Worm (Caenorhabditis elegans) whole organism, early embryonic: ENCODE data around the gene prmt-5.

ENCODE experiments used
- B0310.2 ChIP-seq: sonication (generic microtip); optimal IDR thresholded peaks from 2 replicates; lab custom pipeline; 2016; ENCODE audit warnings: mild to moderate bottlenecking, missing genetic modification characterization, missing compliant biosample characterization
- F13C5.2 ChIP-seq: sonication (generic microtip); optimal IDR thresholded peaks from 2 replicates; lab custom pipeline; 2017; ENCODE audit warnings: mild to moderate bottlenecking, missing genetic modification characterization, inconsistent platforms, missing compliant biosample characterization
- aly-1 ChIP-seq: sonication (generic microtip); optimal IDR thresholded peaks from 2 replicates; lab custom pipeline; 2016; ENCODE audit warnings: missing genetic modification characterization, missing compliant biosample characterization
- ama-1 ChIP-seq: fragments of 150-350 bp; optimal IDR thresholded peaks from 2 replicates; lab custom pipeline; 2014
- ceh-13 ChIP-seq: fragments of 200-800 bp; sonication (Bioruptor generic); optimal IDR thresholded peaks from 2 replicates; lab custom pipeline; 2018; ENCODE audit warnings: mild to moderate bottlenecking, missing genetic modification characterization, missing compliant biosample characterization
- ceh-36 ChIP-seq: sonication (generic microtip); optimal IDR thresholded peaks from 2 replicates; lab custom pipeline; 2016; ENCODE audit warnings: missing genetic modification characterization, inconsistent platforms, missing compliant biosample characterization
- ets-7 ChIP-seq: sonication (generic microtip); optimal IDR thresholded peaks from 2 replicates; lab custom pipeline; 2016; ENCODE audit warnings: missing genotype, missing genetic modification characterization, missing compliant biosample characterization
- flt-1 ChIP-seq: fragments of 200-800 bp; sonication (Bioruptor generic); IDR thresholded peaks from 2 replicates; pipeline ENCODE4 v1.3.6; 2022; ENCODE audit warnings: missing genetic modification characterization, missing compliant biosample characterization
- hmbx-1 ChIP-seq: sonication (generic microtip); optimal IDR thresholded peaks from 2 replicates; lab custom pipeline; 2016; ENCODE audit warnings: mild to moderate bottlenecking, missing genetic modification characterization, missing compliant biosample characterization
- hmg-4 ChIP-seq: fragments of 200-800 bp; sonication (Bioruptor generic); optimal IDR thresholded peaks from 2 replicates; lab custom pipeline; 2018; ENCODE audit warnings: mild to moderate bottlenecking, missing genetic modification characterization, missing compliant biosample characterization
- hnd-1 ChIP-seq: sonication (generic microtip); optimal IDR thresholded peaks from 2 replicates; lab custom pipeline; 2016; ENCODE audit warnings: missing genetic modification characterization, missing compliant biosample characterization
- pes-1 ChIP-seq: fragments of 200-800 bp; sonication (Bioruptor generic); IDR thresholded peaks from 2 replicates; pipeline ENCODE4 v1.3.6; 2022; ENCODE audit warnings: missing genetic modification reagents, missing genetic modification characterization, missing compliant biosample characterization
- scrt-1 ChIP-seq: fragments of 200-800 bp; sonication (Bioruptor generic); IDR thresholded peaks from 2 replicates; pipeline ENCODE4 v1.3.6; 2022; ENCODE audit warnings: missing genetic modification characterization, missing compliant biosample characterization
- sea-1 ChIP-seq: fragments of 200-800 bp; sonication (Bioruptor generic); conservative IDR thresholded peaks from 2 replicates; pipeline ENCODE4 v1.3.6; 2022; ENCODE audit warnings: missing genetic modification characterization, missing compliant biosample characterization
- tbx-11 ChIP-seq: fragments of 200-800 bp; sonication (Bioruptor generic); IDR thresholded peaks from 2 replicates; pipeline ENCODE4 v1.3.6; 2022; ENCODE audit warnings: missing genetic modification characterization, missing compliant biosample characterization
- tbx-37 ChIP-seq: fragments of 200-800 bp; sonication (Bioruptor generic); conservative IDR thresholded peaks from 2 replicates; pipeline ENCODE4 v1.3.6; 2022; ENCODE audit warnings: missing genetic modification reagents, missing genetic modification characterization, missing compliant biosample characterization
- tra-4 ChIP-seq: sonication (generic microtip); optimal IDR thresholded peaks from 2 replicates; lab custom pipeline; 2017; ENCODE audit warnings: missing genetic modification characterization, missing compliant biosample characterization

The prmt-5 gene

DNA sequence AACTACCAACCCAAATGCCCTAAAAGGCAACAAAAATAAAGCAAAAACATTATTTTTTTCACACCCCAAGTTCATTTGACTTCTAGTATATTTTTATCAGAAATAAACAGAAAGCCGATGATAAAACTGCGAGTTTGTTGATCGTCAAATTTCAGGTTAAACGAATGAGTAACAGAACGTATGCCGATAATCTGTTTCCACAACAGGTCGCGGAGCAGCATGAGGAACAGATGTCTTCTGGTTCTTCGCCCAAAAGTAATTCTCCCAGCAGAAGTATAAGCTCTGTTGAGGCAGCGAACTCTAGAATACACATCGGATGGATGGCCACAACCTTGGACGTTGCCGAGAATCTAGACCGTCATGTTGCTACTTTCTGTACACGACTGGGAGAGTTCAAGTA lies at the start of gene prmt-5:
Gene prmt-5 (plus strand): TSS at position 141 of the 400 bp plus-strand sequence.
- TF ChIP-seq scrt-1 (GFP tag; lab: Robert Waterston, UW) (no peak), ets-7 (tag; lab: Kevin White, UChicago) (no peak), ceh-36 (no peak), F13C5.2 (tag; lab: Kevin White, UChicago) (no peak), B0310.2 (no peak), hnd-1 (tag; lab: Kevin White, UChicago) (no peak), hmg-4 (GFP tag; lab: Kevin White, UChicago) (no peak), sea-1 (GFP tag; lab: Robert Waterston, UW) (no peak)

DNA sequence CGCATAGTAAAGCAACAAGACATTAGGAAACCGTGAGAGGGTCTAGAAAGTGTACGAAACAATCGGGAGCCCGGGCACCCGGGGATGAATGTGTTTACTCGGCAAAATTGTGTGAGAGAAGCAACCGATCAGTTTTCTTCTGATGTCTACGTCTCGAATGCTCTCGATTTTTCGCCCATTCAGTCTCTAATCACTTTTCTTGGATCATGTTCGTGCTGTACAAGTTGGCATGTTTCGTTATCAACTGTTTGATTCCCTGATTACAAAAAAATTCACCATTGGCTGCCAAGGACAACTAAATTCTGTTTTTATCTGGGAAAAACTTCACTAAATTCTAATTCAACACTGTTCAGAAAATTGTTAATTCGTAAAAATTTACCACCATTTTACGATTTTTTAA lies 49.8 kb upstream of the prmt-5 start:
- TF ChIP-seq flt-1 (GFP tag; lab: Robert Waterston, UW) (no peak), ama-1 (lab: Kevin White, UChicago) (no peak), sea-1 (GFP tag; lab: Robert Waterston, UW) (no peak), aly-1 (no peak), ets-7 (tag; lab: Kevin White, UChicago) (no peak), F13C5.2 (tag; lab: Kevin White, UChicago) (no peak), hnd-1 (tag; lab: Kevin White, UChicago) (no peak), tra-4 (tag; lab: Kevin White, UChicago) (no peak), hmbx-1 (tag; lab: Kevin White, UChicago) (no peak), pes-1 (no peak), tbx-11 (no peak), ceh-13 (no peak), ceh-36 (no peak), B0310.2 (no peak)

ce11 chrIII:5181217-5181616 lies 49.1 kb upstream of the prmt-5 start:
- no peak for TF ChIP-seq sea-1 (GFP tag; lab: Robert Waterston, UW)
- no peak for TF ChIP-seq scrt-1 (GFP tag; lab: Robert Waterston, UW)
- no peak for TF ChIP-seq ama-1 (lab: Kevin White, UChicago)
- TF ChIP-seq tbx-11 = no peak
- no peak for TF ChIP-seq B0310.2
- TF ChIP-seq pes-1 = no peak
- no peak for TF ChIP-seq hnd-1 (tag; lab: Kevin White, UChicago)
- no peak for TF ChIP-seq ceh-36
- TF ChIP-seq hmg-4 (GFP tag; lab: Kevin White, UChicago) = no peak

DNA sequence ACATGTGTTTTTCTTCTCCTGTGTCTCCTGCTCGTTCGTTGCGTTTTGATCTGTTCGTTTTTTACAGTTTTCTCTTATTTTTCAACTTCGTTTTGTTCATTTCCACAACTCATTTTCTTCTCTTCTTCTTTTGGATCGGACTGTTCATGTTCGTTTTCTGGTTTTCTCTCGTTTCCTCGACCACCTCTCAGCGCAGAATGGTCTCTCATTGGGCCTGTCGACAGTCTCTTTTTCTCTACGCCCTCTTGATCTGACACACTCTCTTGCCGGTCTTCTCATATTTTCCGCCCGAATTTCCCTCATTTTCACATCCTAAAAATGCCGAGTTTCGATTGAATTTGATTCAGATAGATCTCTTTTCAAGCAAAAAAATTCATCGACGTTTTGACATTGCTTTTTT lies 48.7 kb upstream of the prmt-5 start:
- no peak for TF ChIP-seq aly-1
- TF ChIP-seq scrt-1 (GFP tag; lab: Robert Waterston, UW) = no peak
- no peak for TF ChIP-seq tbx-11
- TF ChIP-seq tra-4 (tag; lab: Kevin White, UChicago) = no peak
- TF ChIP-seq hmbx-1 (tag; lab: Kevin White, UChicago) = no peak
- no peak for TF ChIP-seq B0310.2
- no peak for TF ChIP-seq flt-1 (GFP tag; lab: Robert Waterston, UW)
- no peak for TF ChIP-seq hnd-1 (tag; lab: Kevin White, UChicago)
- TF ChIP-seq pes-1 = no peak
- no peak for TF ChIP-seq ceh-13
- TF ChIP-seq ets-7 (tag; lab: Kevin White, UChicago) = no peak
- TF ChIP-seq ceh-36 = no peak

DNA sequence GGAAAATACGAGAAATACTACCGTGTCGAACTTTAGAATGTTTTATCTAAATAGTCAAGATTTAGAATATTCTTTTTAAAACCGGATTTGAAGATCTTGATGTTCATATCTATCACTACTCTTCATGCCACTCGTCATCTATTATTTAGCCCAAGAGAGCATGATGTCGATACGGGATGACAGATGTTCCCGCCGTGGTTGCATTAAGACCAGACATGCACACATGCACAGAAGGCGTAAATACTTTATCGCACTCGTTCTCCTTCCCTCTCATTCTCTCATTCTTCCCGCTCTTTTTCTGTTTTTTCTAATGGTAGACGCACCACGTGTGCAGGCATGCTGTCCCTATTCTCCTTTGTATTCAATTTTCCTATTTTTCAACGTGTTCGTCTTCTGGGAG lies 47.0 kb upstream of the prmt-5 start:
- TF ChIP-seq scrt-1 (GFP tag; lab: Robert Waterston, UW) (no peak), pes-1 (no peak), tra-4 (tag; lab: Kevin White, UChicago) (no peak), sea-1 (GFP tag; lab: Robert Waterston, UW) (no peak), hmg-4 (GFP tag; lab: Kevin White, UChicago) (no peak), ceh-13 (no peak), ets-7 (tag; lab: Kevin White, UChicago) (no peak)

- no peak for TF ChIP-seq hmg-4 (GFP tag; lab: Kevin White, UChicago)
- no peak for TF ChIP-seq aly-1
- no peak for TF ChIP-seq tbx-37 (GFP tag; lab: Robert Waterston, UW)
- no peak for TF ChIP-seq hnd-1 (tag; lab: Kevin White, UChicago)
- TF ChIP-seq pes-1 = no peak
- no peak for TF ChIP-seq B0310.2
- TF ChIP-seq ceh-36 = no peak
- no peak for TF ChIP-seq scrt-1 (GFP tag; lab: Robert Waterston, UW)
- no peak for TF ChIP-seq F13C5.2 (tag; lab: Kevin White, UChicago)
- no peak for TF ChIP-seq ets-7 (tag; lab: Kevin White, UChicago)
- no peak for TF ChIP-seq ceh-13
- no peak for TF ChIP-seq tbx-11
- no peak for TF ChIP-seq tra-4 (tag; lab: Kevin White, UChicago)
- no peak for TF ChIP-seq flt-1 (GFP tag; lab: Robert Waterston, UW)
- TF ChIP-seq ama-1 (lab: Kevin White, UChicago) = no peak
Observed at ce11 chrIII:5185620-5186019, 44.7 kb upstream of the prmt-5 start, which contains the start of gene pup-2. TSS of gene pup-2 (plus strand) at chrIII:5185920.

- TF ChIP-seq ets-7 (tag; lab: Kevin White, UChicago) = no peak
- TF ChIP-seq sea-1 (GFP tag; lab: Robert Waterston, UW) = no peak
- no peak for TF ChIP-seq tbx-37 (GFP tag; lab: Robert Waterston, UW)
- TF ChIP-seq ceh-13 = no peak
- TF ChIP-seq ceh-36 = no peak
- TF ChIP-seq tbx-11 = no peak
- TF ChIP-seq scrt-1 (GFP tag; lab: Robert Waterston, UW) = no peak
- TF ChIP-seq hmg-4 (GFP tag; lab: Kevin White, UChicago) = no peak
- no peak for TF ChIP-seq tra-4 (tag; lab: Kevin White, UChicago)
- no peak for TF ChIP-seq hnd-1 (tag; lab: Kevin White, UChicago)
- TF ChIP-seq hmbx-1 (tag; lab: Kevin White, UChicago) = no peak
- no peak for TF ChIP-seq B0310.2
- no peak for TF ChIP-seq aly-1
- TF ChIP-seq F13C5.2 (tag; lab: Kevin White, UChicago) = no peak
Observed at ce11 chrIII:5188426-5188825, 41.9 kb upstream of the prmt-5 start, which contains the start of gene K10D2.8. TSS of gene K10D2.8 (plus strand) at chrIII:5188726.

DNA sequence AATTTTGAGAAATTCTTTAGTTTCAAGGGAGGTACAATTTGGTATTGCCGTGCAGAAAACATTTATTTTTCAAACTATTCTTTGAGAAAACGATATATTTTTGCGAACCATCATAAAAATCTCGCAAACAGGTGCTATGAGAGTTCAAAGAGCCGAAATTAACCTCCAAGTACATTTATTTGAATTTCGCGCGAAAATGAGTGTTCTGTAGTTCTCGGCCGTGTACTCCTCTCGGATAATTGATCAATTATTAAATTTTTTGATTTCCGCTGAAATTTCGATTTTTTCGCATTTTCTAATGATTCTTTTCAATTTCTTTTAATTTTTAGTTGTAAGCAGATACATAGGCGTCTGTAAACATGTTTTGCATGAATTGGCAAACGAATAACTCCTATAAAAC lies 40.2 kb upstream of the prmt-5 start:
- no peak for TF ChIP-seq tra-4 (tag; lab: Kevin White, UChicago)
- TF ChIP-seq ceh-36 = no peak
- TF ChIP-seq ama-1 (lab: Kevin White, UChicago) = no peak
